Fruit fly (Drosophila melanogaster): Measurements from ENCODE around the gene CG15480.

The CG15480 gene

DNA sequence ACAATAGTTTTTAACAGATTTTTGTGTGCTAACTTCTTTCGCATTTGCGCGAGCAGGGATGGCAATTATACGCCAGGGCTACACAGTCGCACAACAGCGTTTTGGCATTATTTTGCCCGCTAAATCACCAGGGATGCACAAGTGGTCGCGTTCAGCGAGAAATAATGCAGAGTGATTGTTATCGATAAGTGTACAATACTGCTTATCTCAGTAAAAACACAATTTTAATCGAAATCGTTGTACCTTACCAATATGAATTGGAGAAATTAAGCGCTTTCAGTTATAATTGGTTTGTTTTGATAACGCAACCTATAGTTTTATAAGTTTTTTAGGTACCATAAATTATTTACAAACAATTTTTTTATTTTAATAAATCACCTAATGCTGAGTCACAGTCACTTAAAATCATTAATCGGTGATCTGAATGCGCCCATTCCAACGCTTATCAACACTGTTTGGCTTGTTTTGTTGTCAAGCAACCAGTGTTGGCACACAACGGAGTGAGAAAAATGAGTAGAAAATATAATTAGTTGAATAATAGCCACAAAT lies 48.3 kb downstream of the CG15480 start, which contains the start of the genes Sfmbt and CG5439:
Gene Sfmbt (minus strand): TSS at position 85 of the 549 bp plus-strand sequence.
Gene CG5439 (plus strand): TSS at position 450 of the 549 bp plus-strand sequence.
- TF ChIP-seq Myc (optimal IDR thresholded peaks at IDR 0.05) (no peak), ttk (optimal IDR thresholded peaks at IDR 0.05) (no peak), h (optimal IDR thresholded peaks at IDR 0.05) (no peak), insv (optimal IDR thresholded peaks at IDR 0.05) (no peak), Sin3A (optimal IDR thresholded peaks at IDR 0.05) (no peak), psq (optimal IDR thresholded peaks at IDR 0.05) (no peak)

DNA sequence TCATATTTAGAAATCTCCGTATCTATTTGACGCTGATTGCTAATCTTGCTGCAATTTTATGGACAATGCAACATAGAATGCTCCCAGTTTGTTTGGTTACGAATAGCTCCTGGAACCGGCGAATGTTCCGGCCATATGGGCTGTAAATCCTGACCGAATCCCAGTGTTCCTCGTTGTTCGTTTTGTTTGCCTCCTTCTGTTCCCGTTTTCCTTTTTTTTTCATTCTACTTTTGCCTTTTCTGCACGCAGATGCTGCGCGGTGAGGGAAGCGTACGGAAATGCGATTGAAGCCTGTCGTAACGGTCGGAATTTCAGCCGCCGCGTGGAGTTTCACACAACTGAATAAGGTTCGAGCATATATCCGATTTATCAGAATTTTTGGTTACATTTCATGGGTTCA lies 49.0 kb downstream of the CG15480 start, which contains the start of gene CG43925:
Gene CG43925 (plus strand): TSS at position 301 of the 400 bp plus-strand sequence.
- TF ChIP-seq Myc (optimal IDR thresholded peaks at IDR 0.05): no peak
- TF ChIP-seq psq (optimal IDR thresholded peaks at IDR 0.05): no peak
- no peak for TF ChIP-seq Sin3A (optimal IDR thresholded peaks at IDR 0.05)
- TF ChIP-seq insv (optimal IDR thresholded peaks at IDR 0.05): no peak
- TF ChIP-seq ttk (optimal IDR thresholded peaks at IDR 0.05): no peak
- TF ChIP-seq h (optimal IDR thresholded peaks at IDR 0.05): no peak
